Worm (Caenorhabditis elegans) whole organism, late embryonic: ENCODE data around the gene B0281.5.

Source experiments
- Y22D7AL.16 ChIP-seq: sonication (generic microtip); optimal IDR thresholded peaks from 2 replicates; lab custom pipeline; 2016; ENCODE audit warnings: missing genetic modification characterization, missing compliant biosample characterization
- hlh-8 ChIP-seq: sonication (generic microtip); optimal IDR thresholded peaks from 2 replicates; lab custom pipeline; 2016; ENCODE audit warnings: missing genotype, missing genetic modification characterization, missing compliant biosample characterization
- pha-4 ChIP-seq: fragments of 150-350 bp; optimal IDR thresholded peaks from 2 replicates; lab custom pipeline; 2018; ENCODE audit warnings: missing biosample characterization, missing genetic modification reagents, missing genetic modification characterization
- ref-2 ChIP-seq: sonication (generic microtip); optimal IDR thresholded peaks from 2 replicates; lab custom pipeline; 2016; ENCODE audit warnings: missing genetic modification characterization, missing compliant biosample characterization
- unc-3 ChIP-seq, 2 experiments: fragments of 200-800 bp in 1 of 2; sonication (Bioruptor generic) in 1 of 2; sonication (generic microtip) in 1 of 2; conservative IDR thresholded peaks in 1 of 2; optimal IDR thresholded peaks in 1 of 2; 2 replicates each; pipeline versions ENCODE4 v1.3.6 to Lab custom; 2016 to 2022; ENCODE audit warnings: missing compliant biosample characterization in 2 of 2, missing genetic modification characterization in 2 of 2, missing genetic modification reagents in 1 of 2
- unc-86 ChIP-seq: sonication (generic microtip); optimal IDR thresholded peaks from 2 replicates; lab custom pipeline; 2016; ENCODE audit warnings: missing genetic modification characterization, missing compliant biosample characterization

- TF ChIP-seq pha-4 (tag; lab: Kevin White, UChicago) (no peak), unc-86 (tag; lab: Kevin White, UChicago) (no peak), unc-3 (GFP tag; conservative IDR thresholded peaks at IDR 0.05; lab: Robert Waterston, UW) (no peak), unc-3 (tag; optimal IDR thresholded peaks at IDR 0.05; lab: Kevin White, UChicago) (no peak), ref-2 (no peak), hlh-8 (tag; lab: Kevin White, UChicago) (no peak), Y22D7AL.16 (tag; lab: Kevin White, UChicago) (no peak)
Measured at ce11 chrII:2279839-2280238, 20.9 kb downstream of the B0281.5 start, which contains the start of gene K09F6.11.
